Fruit fly (Drosophila melanogaster): ENCODE measurements around the gene Actn3.
A peak's percentile ranks its signal among the peaks of the same experiment; 100 is the strongest.

Actn3 gene

DNA sequence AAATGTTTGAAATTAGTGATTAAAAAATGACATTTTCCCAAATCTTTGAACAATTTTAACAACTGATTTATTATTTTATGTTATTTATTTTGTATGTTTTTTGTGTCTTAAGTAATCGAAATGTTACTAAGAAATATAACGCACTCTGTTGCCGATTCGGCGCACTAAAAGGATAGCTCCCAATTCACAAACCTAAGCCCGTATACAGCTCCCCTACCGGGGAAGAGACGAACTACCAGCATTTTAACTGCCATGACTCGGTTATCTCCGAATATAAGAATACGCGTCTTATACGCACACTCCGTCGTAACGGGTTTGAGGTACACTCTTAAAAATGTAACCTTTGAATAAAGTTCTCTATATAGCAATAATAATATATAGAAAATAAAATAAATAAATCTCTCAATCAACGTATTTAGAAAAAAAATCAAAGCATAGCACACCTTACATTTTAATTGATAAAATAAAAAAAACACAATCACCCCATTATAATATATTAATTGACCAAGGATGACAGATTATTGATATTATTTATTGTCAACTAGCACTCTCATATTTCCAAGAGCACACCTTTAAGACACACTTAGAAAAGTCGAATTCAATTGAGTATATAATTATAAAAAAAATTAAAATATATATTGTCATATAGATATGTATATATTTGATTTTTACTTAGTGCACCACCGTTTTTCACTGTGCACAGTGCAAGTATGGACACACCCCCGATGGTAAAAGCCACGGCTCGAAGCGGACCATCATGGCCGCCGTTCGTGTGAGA lies 19.6 kb downstream of the Actn3 start:
- peak; percentile 32 for TF ChIP-seq noc (tag; optimal IDR thresholded peaks at IDR 0.05)

DNA sequence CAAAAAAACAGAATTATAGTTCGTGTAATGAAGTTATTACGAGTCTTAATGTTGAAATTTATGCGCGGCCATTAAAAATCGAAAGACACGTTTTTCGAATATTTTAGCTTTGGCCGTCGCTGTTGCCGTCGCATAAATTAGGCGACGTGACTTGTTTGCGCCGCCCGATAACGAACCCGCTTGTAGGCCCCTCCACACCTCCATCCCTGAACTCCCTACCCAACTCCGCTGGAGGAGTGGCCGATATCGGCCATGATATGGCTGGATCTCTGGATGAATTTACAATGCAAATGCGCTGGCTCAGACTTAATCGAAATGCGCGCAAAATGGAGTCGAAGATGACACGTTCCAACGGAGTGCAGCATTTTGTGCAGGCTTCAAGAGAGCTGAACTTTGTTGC lies 23.2 kb downstream of the Actn3 start:
- no peak for TF ChIP-seq noc (tag; optimal IDR thresholded peaks at IDR 0.05)

DNA sequence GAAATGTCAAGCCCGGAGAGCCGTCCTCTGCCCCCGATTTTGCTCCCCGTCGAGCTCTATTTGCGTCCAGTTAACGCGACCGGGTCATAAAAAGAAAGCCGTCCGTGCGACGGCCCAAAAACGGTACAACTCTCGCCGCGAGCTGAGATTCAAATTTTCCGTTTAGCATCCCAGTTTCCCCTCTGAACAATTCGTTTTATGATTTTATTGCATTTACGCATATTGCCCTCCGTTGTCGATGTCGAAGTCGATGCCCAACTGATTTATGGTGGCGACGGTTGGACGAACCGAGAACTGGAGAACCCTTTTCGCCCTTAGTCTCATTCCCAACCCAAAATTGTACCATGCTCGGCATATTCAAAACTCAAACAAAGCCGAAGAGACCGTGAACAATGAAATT lies 26.2 kb downstream of the Actn3 start:
- no peak for TF ChIP-seq noc (tag; optimal IDR thresholded peaks at IDR 0.05)

dm6 chr3R:16948667-16949066 lies 28.9 kb downstream of the Actn3 start:
- no peak for TF ChIP-seq noc (tag; optimal IDR thresholded peaks at IDR 0.05)

DNA sequence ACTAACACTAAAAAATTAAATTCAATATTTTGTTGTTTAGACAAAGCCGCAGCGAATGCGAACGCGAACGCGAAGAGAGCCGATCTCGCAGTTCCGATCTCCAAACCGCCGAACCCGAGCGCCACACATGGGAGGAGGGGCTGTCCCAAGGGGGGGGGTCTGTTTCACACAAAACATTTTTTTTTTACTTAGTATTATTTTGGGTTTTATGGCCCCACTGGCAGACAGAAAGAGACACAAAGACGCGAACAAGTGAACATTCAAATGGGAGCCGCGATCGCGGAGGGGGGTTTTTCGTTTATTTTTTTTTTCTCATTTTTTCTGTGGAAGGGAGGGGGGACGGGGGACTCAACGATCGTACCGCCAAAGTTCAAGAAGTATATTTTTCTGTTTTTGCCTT lies 33.3 kb downstream of the Actn3 start:
- no peak for TF ChIP-seq noc (tag; optimal IDR thresholded peaks at IDR 0.05)

DNA sequence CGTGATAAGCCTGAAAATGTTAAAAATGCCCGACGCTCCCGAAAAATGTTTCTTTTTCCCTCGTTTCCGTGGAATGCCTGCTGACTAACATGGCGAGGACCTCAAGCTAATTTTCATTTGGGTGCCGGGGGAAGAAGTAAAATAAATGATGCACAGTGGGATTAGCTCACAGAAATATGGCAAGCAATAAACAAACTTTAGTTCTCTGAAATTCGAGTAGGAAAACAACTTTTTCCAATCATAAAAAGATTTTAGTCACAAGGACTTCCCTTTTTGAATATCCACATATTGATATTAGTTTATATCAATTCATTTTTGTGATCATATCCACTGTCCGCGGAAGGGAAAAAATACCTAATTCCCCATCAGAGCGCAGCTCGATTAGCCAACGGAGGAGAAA lies 36.3 kb downstream of the Actn3 start:
- no peak for TF ChIP-seq noc (tag; optimal IDR thresholded peaks at IDR 0.05)

DNA sequence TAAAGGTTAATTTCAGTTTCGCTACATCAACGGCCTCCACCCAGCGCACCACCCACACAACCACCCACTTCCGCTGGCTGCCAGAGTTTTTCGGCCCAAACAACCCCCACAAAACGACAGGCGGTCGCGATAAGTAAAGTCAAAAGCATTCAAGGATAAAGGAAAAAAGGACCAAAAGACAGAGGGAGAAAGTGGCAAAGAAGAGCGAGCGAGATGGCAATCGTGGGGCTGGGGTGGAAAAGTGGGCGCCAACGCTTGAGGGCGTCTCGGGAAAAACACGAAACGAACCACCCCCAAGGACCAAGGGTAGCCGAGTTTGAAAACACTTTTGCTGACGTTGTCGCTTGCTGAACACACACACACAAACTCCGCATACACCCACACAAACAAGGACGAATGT lies 37.1 kb downstream of the Actn3 start:
- TF ChIP-seq noc (tag; optimal IDR thresholded peaks at IDR 0.05) = no peak

dm6 chr3R:16936319-16936718 lies 41.3 kb downstream of the Actn3 start:
- TF ChIP-seq noc (tag; optimal IDR thresholded peaks at IDR 0.05) = no peak

DNA sequence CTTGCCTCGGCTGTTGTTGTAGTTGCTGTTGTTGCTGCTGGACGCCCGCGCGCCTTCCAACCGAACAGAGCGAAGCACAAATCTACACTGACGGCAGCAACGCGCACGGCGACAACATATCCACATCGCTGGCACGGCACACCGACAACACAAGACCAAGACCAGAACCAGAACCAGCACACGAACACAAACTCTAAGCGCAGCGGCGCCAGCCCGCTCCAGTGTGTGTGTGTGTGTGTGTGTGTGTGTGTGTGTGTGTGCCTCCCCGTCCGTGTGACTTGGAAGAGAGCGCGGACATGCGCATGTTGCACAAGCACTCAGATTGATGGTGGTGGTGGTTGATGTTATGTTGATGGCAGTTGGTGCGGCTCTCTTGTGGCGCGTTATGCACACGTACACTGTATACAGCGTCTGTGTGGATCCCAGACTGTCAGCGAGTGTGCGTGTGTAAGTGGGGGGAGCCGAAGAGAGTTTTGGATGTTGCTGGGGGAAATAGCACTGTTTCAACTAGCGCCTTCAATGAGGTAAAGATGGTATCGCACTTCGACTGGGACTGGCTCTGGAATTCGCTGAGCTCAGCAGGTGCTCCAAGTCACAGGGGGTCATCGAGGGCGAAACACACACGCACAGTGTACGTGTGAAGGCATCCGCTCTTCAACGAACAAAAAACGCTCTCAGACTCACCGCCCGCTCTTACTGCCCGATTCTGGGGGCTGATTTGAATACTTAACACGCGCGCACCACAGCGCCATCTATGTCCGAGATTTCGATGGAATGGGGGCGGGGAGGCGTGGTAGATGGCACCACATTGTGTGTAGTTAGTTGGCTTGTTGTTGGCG lies 43.2 kb downstream of the Actn3 start:
- TF ChIP-seq noc (tag; optimal IDR thresholded peaks at IDR 0.05) = no peak

dm6 chr3R:16933350-16933749 lies 44.2 kb downstream of the Actn3 start:
- no peak for TF ChIP-seq noc (tag; optimal IDR thresholded peaks at IDR 0.05)

- TF ChIP-seq noc (tag; optimal IDR thresholded peaks at IDR 0.05) = no peak
Measured at dm6 chr3R:16932868-16933267, 44.7 kb downstream of the Actn3 start.

All from whole organism, larva.